Fruit fly (Drosophila melanogaster) whole organism, embryonic: ENCODE measurements around the gene Jhbp13.

Experiments
- BEAF-32 ChIP-seq: fragments of 200-800 bp; sonication (Bioruptor generic); optimal IDR thresholded peaks from 3 replicates; lab custom pipeline; 2017; ENCODE audit warnings: missing biosample characterization, missing genetic modification characterization, mild to moderate bottlenecking, moderate library complexity, missing genetic modification reagents
- CG1024 ChIP-seq: fragments of 200-800 bp; sonication (Bioruptor generic); IDR thresholded peaks from 2 replicates; pipeline ENCODE4 v1.3.6; 2022; ENCODE audit warnings: missing biosample characterization, missing genetic modification characterization
- CG10543 ChIP-seq: fragments of 200-800 bp; sonication (Bioruptor generic); optimal IDR thresholded peaks from 3 replicates; lab custom pipeline; 2017; ENCODE audit warnings: missing biosample characterization, mild to moderate bottlenecking, missing genetic modification characterization, moderate library complexity
- CG11085 ChIP-seq: fragments of 200-800 bp; sonication (Bioruptor generic); IDR thresholded peaks from 2 replicates; pipeline ENCODE4 v1.3.6; 2022; ENCODE audit warnings: missing biosample characterization, missing genetic modification characterization
- CG15011 ChIP-seq: fragments of 200-800 bp; sonication (Bioruptor generic); optimal IDR thresholded peaks from 3 replicates; lab custom pipeline; 2018; ENCODE audit warnings: missing biosample characterization, mild to moderate bottlenecking, missing genetic modification characterization
- CG1602 ChIP-seq: fragments of 200-800 bp; sonication (Bioruptor generic); optimal IDR thresholded peaks from 3 replicates; lab custom pipeline; 2016; ENCODE audit warnings: missing biosample characterization, missing genetic modification characterization
- CG17359 ChIP-seq: fragments of 200-800 bp; sonication (Bioruptor generic); optimal IDR thresholded peaks from 3 replicates; lab custom pipeline; 2018; ENCODE audit warnings: missing biosample characterization, mild to moderate bottlenecking, missing genetic modification characterization, moderate library complexity
- CG17802 ChIP-seq: fragments of 200-800 bp; sonication (Bioruptor generic); optimal IDR thresholded peaks from 2 replicates; lab custom pipeline; 2018; ENCODE audit warnings: missing biosample characterization, mild to moderate bottlenecking, missing genetic modification characterization, moderate library complexity
- CG2116 ChIP-seq: fragments of 200-800 bp; sonication (Bioruptor generic); optimal IDR thresholded peaks from 3 replicates; lab custom pipeline; 2018; ENCODE audit warnings: missing biosample characterization, mild to moderate bottlenecking, missing genetic modification characterization
- CG30020 ChIP-seq: fragments of 200-800 bp; optimal IDR thresholded peaks from 2 replicates; lab custom pipeline; 2019; ENCODE audit warnings: missing biosample characterization, mild to moderate bottlenecking, missing genetic modification characterization, moderate library complexity
- CG33213 ChIP-seq: fragments of 200-800 bp; sonication (Bioruptor generic); optimal IDR thresholded peaks from 3 replicates; lab custom pipeline; 2016; ENCODE audit warnings: missing biosample characterization, missing genetic modification characterization
- CG3838 ChIP-seq: fragments of 200-800 bp; sonication (Bioruptor generic); optimal IDR thresholded peaks from 3 replicates; lab custom pipeline; 2016; ENCODE audit warnings: missing biosample characterization, missing genetic modification characterization
- CG6254 ChIP-seq: fragments of 200-800 bp; sonication (Bioruptor generic); optimal IDR thresholded peaks from 3 replicates; lab custom pipeline; 2017; ENCODE audit warnings: mild to moderate bottlenecking, missing biosample characterization, missing genetic modification reagents, missing genetic modification characterization
- CG6654 ChIP-seq: fragments of 200-800 bp; sonication (Bioruptor generic); optimal IDR thresholded peaks from 2 replicates; lab custom pipeline; 2017; ENCODE audit warnings: missing biosample characterization, mild to moderate bottlenecking, missing genetic modification characterization
- CG7357 ChIP-seq: fragments of 200-800 bp; sonication (Bioruptor generic); IDR thresholded peaks from 3 replicates; pipeline ENCODE4 v1.3.6; 2022; ENCODE audit warnings: missing biosample characterization, missing genetic modification characterization
- CrebB ChIP-seq: fragments of 200-800 bp; sonication (Bioruptor generic); optimal IDR thresholded peaks from 3 replicates; lab custom pipeline; 2018; ENCODE audit warnings: missing biosample characterization, mild to moderate bottlenecking, missing genetic modification characterization
- Ets97D ChIP-seq: fragments of 200-800 bp; sonication (Bioruptor generic); optimal IDR thresholded peaks from 3 replicates; lab custom pipeline; 2016; ENCODE audit warnings: missing biosample characterization, missing genetic modification characterization
- H15 ChIP-seq: fragments of 200-800 bp; sonication (Bioruptor generic); IDR thresholded peaks from 3 replicates; pipeline ENCODE4 v1.3.6; 2022; ENCODE audit warnings: missing biosample characterization, missing genetic modification characterization
- HLH3B ChIP-seq: fragments of 200-800 bp; sonication (Bioruptor generic); IDR thresholded peaks from 2 replicates; pipeline ENCODE4 v1.3.6; 2022; ENCODE audit warnings: missing biosample characterization, missing genetic modification characterization
- NK7.1 ChIP-seq: fragments of 200-800 bp; sonication (Bioruptor generic); optimal IDR thresholded peaks from 3 replicates; lab custom pipeline; 2016; ENCODE audit warnings: missing biosample characterization, missing genetic modification characterization
- NfI ChIP-seq: fragments of 200-800 bp; sonication (Bioruptor generic); optimal IDR thresholded peaks from 3 replicates; lab custom pipeline; 2018; ENCODE audit warnings: missing biosample characterization, mild to moderate bottlenecking, missing genetic modification characterization, moderate library complexity
- TFAM ChIP-seq: fragments of 200-800 bp; sonication (Bioruptor generic); optimal IDR thresholded peaks from 2 replicates; lab custom pipeline; 2017; ENCODE audit warnings: missing biosample characterization, missing genetic modification characterization, inconsistent platforms
- abd-A ChIP-seq: fragments of 200-800 bp; sonication (Bioruptor generic); optimal IDR thresholded peaks from 3 replicates; lab custom pipeline; 2019; ENCODE audit warnings: missing biosample characterization, mild to moderate bottlenecking, missing genetic modification characterization, moderate library complexity
- ase ChIP-seq: fragments of 200-800 bp; sonication (Bioruptor generic); IDR thresholded peaks from 3 replicates; pipeline ENCODE4 v1.3.6; 2022; ENCODE audit warnings: missing biosample characterization, missing genetic modification characterization
- ato ChIP-seq: fragments of 200-800 bp; sonication (Bioruptor generic); IDR thresholded peaks from 2 replicates; pipeline ENCODE4 v1.3.6; 2022; ENCODE audit warnings: missing biosample characterization, missing genetic modification characterization; ENCODE audit not compliant: partially characterized antibody
- bigmax ChIP-seq: fragments of 200-800 bp; sonication (Bioruptor generic); optimal IDR thresholded peaks from 2 replicates; lab custom pipeline; 2018; ENCODE audit warnings: missing biosample characterization, mild to moderate bottlenecking, missing genetic modification characterization
- bowl ChIP-seq: fragments of 200-800 bp; sonication (Bioruptor generic); IDR thresholded peaks from 2 replicates; pipeline ENCODE4 v1.3.6; 2022; ENCODE audit warnings: missing biosample characterization, missing genetic modification characterization
- corto ChIP-seq: fragments of 200-800 bp; sonication (Bioruptor generic); optimal IDR thresholded peaks from 2 replicates; lab custom pipeline; 2016; ENCODE audit warnings: missing biosample characterization, mild to moderate bottlenecking, missing genetic modification characterization, moderate library complexity
- dimm ChIP-seq: fragments of 200-800 bp; sonication (Bioruptor generic); IDR thresholded peaks from 2 replicates; pipeline ENCODE4 v1.3.6; 2022; ENCODE audit warnings: missing biosample characterization, missing genetic modification characterization
- dysf ChIP-seq: fragments of 200-800 bp; sonication (Bioruptor generic); IDR thresholded peaks from 3 replicates; pipeline ENCODE4 v1.3.6; 2022; ENCODE audit warnings: missing biosample characterization, missing genetic modification characterization
- en ChIP-seq: fragments of 200-800 bp; sonication (Bioruptor generic); optimal IDR thresholded peaks from 2 replicates; lab custom pipeline; 2016; ENCODE audit warnings: missing biosample characterization, missing genetic modification characterization
- gce ChIP-seq: fragments of 200-800 bp; sonication (Bioruptor generic); IDR thresholded peaks from 3 replicates; pipeline ENCODE4 v1.3.6; 2022; ENCODE audit warnings: missing biosample characterization, missing genetic modification characterization
- ham ChIP-seq: fragments of 200-800 bp; sonication (Bioruptor generic); IDR thresholded peaks from 2 replicates; pipeline ENCODE4 v1.3.6; 2022; ENCODE audit warnings: missing biosample characterization, missing genetic modification characterization
- jumu ChIP-seq: fragments of 200-800 bp; sonication (Bioruptor generic); optimal IDR thresholded peaks from 3 replicates; lab custom pipeline; 2016; ENCODE audit warnings: missing biosample characterization, missing genetic modification characterization
- mam ChIP-seq: fragments of 200-800 bp; sonication (Bioruptor generic); optimal IDR thresholded peaks from 3 replicates; lab custom pipeline; 2016; ENCODE audit warnings: missing biosample characterization, missing genetic modification characterization
- nom ChIP-seq: fragments of 200-800 bp; sonication (Bioruptor generic); optimal IDR thresholded peaks from 2 replicates; lab custom pipeline; 2017; ENCODE audit warnings: missing biosample characterization, missing genetic modification characterization, mild to moderate bottlenecking, moderate library complexity, missing genetic modification reagents
- onecut ChIP-seq: fragments of 200-800 bp; sonication (Bioruptor generic); IDR thresholded peaks from 2 replicates; pipeline ENCODE4 v1.3.6; 2022; ENCODE audit warnings: missing biosample characterization, missing genetic modification characterization
- org-1 ChIP-seq: fragments of 200-800 bp; sonication (Bioruptor generic); optimal IDR thresholded peaks from 2 replicates; lab custom pipeline; 2017; ENCODE audit warnings: missing biosample characterization, missing genetic modification characterization
- rib ChIP-seq: fragments of 200-800 bp; sonication (Bioruptor generic); IDR thresholded peaks from 2 replicates; pipeline ENCODE4 v1.3.6; 2022; ENCODE audit warnings: missing biosample characterization, missing genetic modification characterization
- salm ChIP-seq: fragments of 200-800 bp; sonication (Bioruptor generic); optimal IDR thresholded peaks from 2 replicates; lab custom pipeline; 2018; ENCODE audit warnings: missing biosample characterization, mild to moderate bottlenecking, missing genetic modification characterization
- seq ChIP-seq: fragments of 200-800 bp; sonication (Bioruptor generic); IDR thresholded peaks from 2 replicates; pipeline ENCODE4 v1.3.6; 2022; ENCODE audit warnings: missing biosample characterization, missing genetic modification characterization
- slp2 ChIP-seq: fragments of 200-800 bp; sonication (Bioruptor generic); optimal IDR thresholded peaks from 2 replicates; lab custom pipeline; 2016; ENCODE audit warnings: missing biosample characterization, missing genetic modification characterization
- trh ChIP-seq: fragments of 200-800 bp; sonication (Bioruptor generic); optimal IDR thresholded peaks from 2 replicates; lab custom pipeline; 2016; ENCODE audit warnings: missing biosample characterization, missing genetic modification characterization
- vnd ChIP-seq: fragments of 200-800 bp; sonication (Bioruptor generic); IDR thresholded peaks from 3 replicates; pipeline ENCODE4 v1.3.6; 2022; ENCODE audit warnings: missing biosample characterization, missing genetic modification characterization; ENCODE audit not compliant: partially characterized antibody
- zen ChIP-seq: fragments of 200-800 bp; sonication (Bioruptor generic); optimal IDR thresholded peaks from 3 replicates; lab custom pipeline; 2018; ENCODE audit warnings: missing biosample characterization, mild to moderate bottlenecking, missing genetic modification characterization, moderate library complexity

The Jhbp13 gene

dm6 chr2L:13219281-13220092 is 20.3 kb upstream of the Jhbp13 start, which contains the start of the genes CG9426 and mRF1 (continued):
- no peak for TF ChIP-seq NK7.1 (GFP tag; lab: Kevin White, UChicago)
- no peak for TF ChIP-seq trh (GFP tag; lab: Kevin White, UChicago)
- TF ChIP-seq CG7357 (GFP tag; lab: Robert Waterston, UW) = no peak
- no peak for TF ChIP-seq org-1 (GFP tag; lab: Kevin White, UChicago)
- TF ChIP-seq CG33213 (GFP tag; lab: Kevin White, UChicago) = peak; percentile 13
- no peak for TF ChIP-seq CG1602 (GFP tag; lab: Kevin White, UChicago)
- no peak for TF ChIP-seq ham
- TF ChIP-seq corto = no peak
- no peak for TF ChIP-seq CG15011 (GFP tag; lab: Kevin White, UChicago)
- no peak for TF ChIP-seq gce
- TF ChIP-seq HLH3B (GFP tag; lab: Robert Waterston, UW) = no peak
- no peak for TF ChIP-seq abd-A (tag; lab: Kevin White, UChicago)
- no peak for TF ChIP-seq dysf
- TF ChIP-seq NfI (GFP tag; lab: Kevin White, UChicago) = no peak
- TF ChIP-seq CG2116 = peak; percentile 92
- TF ChIP-seq ato (GFP tag; lab: Robert Waterston, UW) = peak; percentile 93
- no peak for TF ChIP-seq bigmax
- no peak for TF ChIP-seq dimm (GFP tag; lab: Robert Waterston, UW)
- peak; percentile 51 for TF ChIP-seq CG30020 (tag; lab: Kevin White, UChicago)
- no peak for TF ChIP-seq en (GFP tag; lab: Kevin White, UChicago)
- no peak for TF ChIP-seq bowl (GFP tag; lab: Robert Waterston, UW)
- no peak for TF ChIP-seq CrebB (tag; lab: Kevin White, UChicago)
- peak; percentile 95 for TF ChIP-seq BEAF-32 (GFP tag; lab: Kevin White, UChicago)
- no peak for TF ChIP-seq CG11085 (GFP tag; lab: Robert Waterston, UW)
- peak; percentile 63 for TF ChIP-seq Ets97D (GFP tag; lab: Kevin White, UChicago)
- TF ChIP-seq CG1024 (GFP tag; lab: Robert Waterston, UW) = no peak
- no peak for TF ChIP-seq onecut (GFP tag; lab: Robert Waterston, UW)
- TF ChIP-seq salm = no peak
- peak; percentile 20 for TF ChIP-seq CG17359
- no peak for TF ChIP-seq CG10543
- TF ChIP-seq CG6654 (GFP tag; lab: Kevin White, UChicago) = no peak
- no peak for TF ChIP-seq rib (GFP tag; lab: Robert Waterston, UW)
- no peak for TF ChIP-seq seq (GFP tag; lab: Robert Waterston, UW)
- peak; percentile 23 for TF ChIP-seq mam
- no peak for TF ChIP-seq ase (GFP tag; lab: Robert Waterston, UW)
- TF ChIP-seq TFAM (GFP tag; lab: Kevin White, UChicago) = no peak
- peak; percentile 95 for TF ChIP-seq vnd (GFP tag; lab: Robert Waterston, UW)
- TF ChIP-seq CG3838 (GFP tag; lab: Kevin White, UChicago) = no peak
- no peak for TF ChIP-seq slp2 (GFP tag; lab: Kevin White, UChicago)
- no peak for TF ChIP-seq H15
- TF ChIP-seq CG6254 = no peak
- no peak for TF ChIP-seq jumu (GFP tag; lab: Kevin White, UChicago)
- TF ChIP-seq CG17802 (tag; lab: Kevin White, UChicago) = no peak
- no peak for TF ChIP-seq nom (GFP tag; lab: Kevin White, UChicago)
- TF ChIP-seq zen (tag; lab: Kevin White, UChicago) = no peak
